Fruit fly (Drosophila melanogaster) whole organism, embryonic: ENCODE measurements around the gene CG4297.

Experiments used
- Awh ChIP-seq: fragments of 200-800 bp; sonication (Bioruptor generic); IDR thresholded peaks from 2 replicates; pipeline ENCODE4, ENCODE4 v1.3.6; 2022; ENCODE audit warnings: missing biosample characterization, missing genetic modification characterization
- BtbVII ChIP-seq: fragments of 200-800 bp; sonication (Bioruptor generic); optimal IDR thresholded peaks from 3 replicates; lab custom pipeline; 2017; ENCODE audit warnings: missing biosample characterization, mild to moderate bottlenecking, missing genetic modification characterization
- CG10366 ChIP-seq: fragments of 200-800 bp; sonication (Bioruptor generic); IDR thresholded peaks from 2 replicates; pipeline ENCODE4 v1.3.6; 2022; ENCODE audit warnings: missing biosample characterization, missing genetic modification characterization
- CG10543 ChIP-seq: fragments of 200-800 bp; sonication (Bioruptor generic); optimal IDR thresholded peaks from 3 replicates; lab custom pipeline; 2017; ENCODE audit warnings: missing biosample characterization, mild to moderate bottlenecking, missing genetic modification characterization, moderate library complexity
- CG12744 ChIP-seq: fragments of 200-800 bp; sonication (Bioruptor generic); optimal IDR thresholded peaks from 2 replicates; lab custom pipeline; 2016; ENCODE audit warnings: missing biosample characterization, missing genetic modification characterization
- CG14050 ChIP-seq: fragments of 200-800 bp; sonication (Bioruptor generic); IDR thresholded peaks from 3 replicates; pipeline ENCODE4 v1.3.6; 2022; ENCODE audit warnings: missing biosample characterization, missing genetic modification characterization
- CG16779 ChIP-seq: fragments of 200-800 bp; sonication (Bioruptor generic); IDR thresholded peaks from 2 replicates; pipeline ENCODE4 v1.3.6; 2022; ENCODE audit warnings: missing biosample characterization, missing genetic modification characterization
- CG17359 ChIP-seq: fragments of 200-800 bp; sonication (Bioruptor generic); optimal IDR thresholded peaks from 3 replicates; lab custom pipeline; 2018; ENCODE audit warnings: missing biosample characterization, mild to moderate bottlenecking, missing genetic modification characterization, moderate library complexity
- CG17385 ChIP-seq: fragments of 200-800 bp; sonication (Bioruptor generic); optimal IDR thresholded peaks from 3 replicates; lab custom pipeline; 2018; ENCODE audit warnings: missing biosample characterization, mild to moderate bottlenecking, missing genetic modification characterization
- CG18476 ChIP-seq: fragments of 200-800 bp; sonication (Bioruptor generic); optimal IDR thresholded peaks from 2 replicates; lab custom pipeline; 2016; ENCODE audit warnings: missing biosample characterization, mild to moderate bottlenecking, missing genetic modification characterization
- CG2202 ChIP-seq: fragments of 200-800 bp; sonication (Bioruptor generic); optimal IDR thresholded peaks from 2 replicates; lab custom pipeline; 2018; ENCODE audit warnings: missing biosample characterization, mild to moderate bottlenecking, missing genetic modification characterization
- CG30020 ChIP-seq: fragments of 200-800 bp; optimal IDR thresholded peaks from 2 replicates; lab custom pipeline; 2019; ENCODE audit warnings: missing biosample characterization, mild to moderate bottlenecking, missing genetic modification characterization, moderate library complexity
- CG30431 ChIP-seq: fragments of 200-800 bp; sonication (Bioruptor generic); optimal IDR thresholded peaks from 2 replicates; lab custom pipeline; 2017; ENCODE audit warnings: missing biosample characterization, missing genetic modification characterization
- CG31365 ChIP-seq: fragments of 200-800 bp; sonication (Bioruptor generic); optimal IDR thresholded peaks from 2 replicates; lab custom pipeline; 2018; ENCODE audit warnings: missing biosample characterization, mild to moderate bottlenecking, missing genetic modification characterization
- CG32767 ChIP-seq: fragments of 200-800 bp; sonication (Bioruptor generic); IDR thresholded peaks from 2 replicates; pipeline ENCODE4 v1.3.6; 2022; ENCODE audit warnings: missing biosample characterization, missing genetic modification characterization
- CG3726 ChIP-seq: fragments of 200-800 bp; sonication (Bioruptor generic); IDR thresholded peaks from 3 replicates; pipeline ENCODE4, ENCODE4 v1.3.6; 2022; ENCODE audit warnings: missing biosample characterization, missing genetic modification characterization
- CG6689 ChIP-seq: fragments of 200-800 bp; sonication (Bioruptor generic); IDR thresholded peaks from 2 replicates; pipeline ENCODE4 v1.3.6; 2022; ENCODE audit warnings: missing biosample characterization, missing genetic modification characterization
- CoRest ChIP-seq: fragments of 200-800 bp; sonication (Bioruptor generic); optimal IDR thresholded peaks from 3 replicates; lab custom pipeline; 2018; ENCODE audit warnings: missing biosample characterization, mild to moderate bottlenecking, missing genetic modification characterization, moderate library complexity
- D19A ChIP-seq: fragments of 200-800 bp; optimal IDR thresholded peaks from 3 replicates; lab custom pipeline; 2019; ENCODE audit warnings: missing biosample characterization, mild to moderate bottlenecking, missing genetic modification characterization, moderate library complexity
- Dek ChIP-seq: fragments of 200-800 bp; sonication (Bioruptor generic); optimal IDR thresholded peaks from 3 replicates; lab custom pipeline; 2019; ENCODE audit warnings: missing biosample characterization, mild to moderate bottlenecking, missing genetic modification characterization, moderate library complexity
- Dip2 ChIP-seq: fragments of 200-800 bp; sonication (Bioruptor generic); IDR thresholded peaks from 2 replicates; pipeline ENCODE4 v1.3.6; 2022; ENCODE audit warnings: missing biosample characterization, missing genetic modification characterization
- Doc2 ChIP-seq: fragments of 200-800 bp; sonication (Bioruptor generic); IDR thresholded peaks from 2 replicates; pipeline ENCODE4 v1.3.6; 2022; ENCODE audit warnings: missing biosample characterization, missing genetic modification characterization
- E2f2 ChIP-seq: fragments of 200-800 bp; sonication (Bioruptor generic); IDR thresholded peaks from 2 replicates; pipeline ENCODE4 v1.3.6; 2022; ENCODE audit warnings: missing biosample characterization, missing genetic modification characterization
- H15 ChIP-seq: fragments of 200-800 bp; sonication (Bioruptor generic); IDR thresholded peaks from 3 replicates; pipeline ENCODE4 v1.3.6; 2022; ENCODE audit warnings: missing biosample characterization, missing genetic modification characterization
- Hand ChIP-seq: fragments of 200-800 bp; sonication (Bioruptor generic); optimal IDR thresholded peaks from 2 replicates; lab custom pipeline; 2017; ENCODE audit warnings: mild to moderate bottlenecking, missing biosample characterization, missing genetic modification reagents, missing genetic modification characterization
- Hr78 ChIP-seq, 2 experiments: fragments of 200-800 bp in 1 of 2; fragments of >200 bp in 1 of 2; sonication (Bioruptor generic) in 1 of 2; optimal IDR thresholded peaks; 2 replicates each; lab custom pipeline; 2017 to 2019; ENCODE audit warnings: missing biosample characterization in 2 of 2, missing genetic modification characterization in 2 of 2, mild to moderate bottlenecking in 1 of 2, moderate library complexity in 1 of 2
- Lpt ChIP-seq: fragments of >200 bp; optimal IDR thresholded peaks from 2 replicates; lab custom pipeline; 2018; ENCODE audit warnings: missing biosample characterization, missing genetic modification characterization
- NK7.1 ChIP-seq: fragments of 200-800 bp; sonication (Bioruptor generic); optimal IDR thresholded peaks from 3 replicates; lab custom pipeline; 2016; ENCODE audit warnings: missing biosample characterization, missing genetic modification characterization
- NfI ChIP-seq: fragments of 200-800 bp; sonication (Bioruptor generic); optimal IDR thresholded peaks from 3 replicates; lab custom pipeline; 2018; ENCODE audit warnings: missing biosample characterization, mild to moderate bottlenecking, missing genetic modification characterization, moderate library complexity
- Sin3A ChIP-seq: fragments of >200 bp; optimal IDR thresholded peaks from 2 replicates; lab custom pipeline; 2018
- al ChIP-seq: fragments of 200-800 bp; sonication (Bioruptor generic); IDR thresholded peaks from 2 replicates; pipeline ENCODE4 v1.3.6; 2022; ENCODE audit warnings: missing biosample characterization, missing genetic modification characterization
- amos ChIP-seq: fragments of 200-800 bp; sonication (Bioruptor generic); IDR thresholded peaks from 2 replicates; pipeline ENCODE4 v1.3.6; 2022; ENCODE audit warnings: missing biosample characterization, missing genetic modification characterization; ENCODE audit not compliant: partially characterized antibody
- ap ChIP-seq: fragments of 200-800 bp; sonication (Bioruptor generic); IDR thresholded peaks from 2 replicates; pipeline ENCODE4 v1.3.6; 2022; ENCODE audit warnings: missing biosample characterization, missing genetic modification characterization
- bab2 ChIP-seq: fragments of 200-800 bp; sonication (Bioruptor generic); optimal IDR thresholded peaks from 2 replicates; lab custom pipeline; 2016; ENCODE audit warnings: missing biosample characterization, missing genetic modification characterization
- corto ChIP-seq: fragments of 200-800 bp; sonication (Bioruptor generic); optimal IDR thresholded peaks from 2 replicates; lab custom pipeline; 2016; ENCODE audit warnings: missing biosample characterization, mild to moderate bottlenecking, missing genetic modification characterization, moderate library complexity
- disco-r ChIP-seq: fragments of 200-800 bp; sonication (Bioruptor generic); optimal IDR thresholded peaks from 2 replicates; lab custom pipeline; 2016; ENCODE audit warnings: missing biosample characterization, missing genetic modification characterization
- dm ChIP-seq: fragments of 200-800 bp; sonication (Bioruptor generic); optimal IDR thresholded peaks from 3 replicates; lab custom pipeline; 2016; ENCODE audit warnings: missing biosample characterization, missing genetic modification characterization
- fru ChIP-seq: fragments of >200 bp; optimal IDR thresholded peaks from 2 replicates; lab custom pipeline; 2017
- gce ChIP-seq: fragments of 200-800 bp; sonication (Bioruptor generic); IDR thresholded peaks from 3 replicates; pipeline ENCODE4 v1.3.6; 2022; ENCODE audit warnings: missing biosample characterization, missing genetic modification characterization
- gcm ChIP-seq: fragments of 200-800 bp; sonication (Bioruptor generic); optimal IDR thresholded peaks from 2 replicates; lab custom pipeline; 2019; ENCODE audit warnings: missing biosample characterization, mild to moderate bottlenecking, missing genetic modification characterization, moderate library complexity
- gsb-n ChIP-seq: fragments of 200-800 bp; sonication (Bioruptor generic); optimal IDR thresholded peaks from 3 replicates; lab custom pipeline; 2018; ENCODE audit warnings: missing biosample characterization, mild to moderate bottlenecking, missing genetic modification characterization
- lab ChIP-seq: fragments of 200-800 bp; sonication (Bioruptor generic); optimal IDR thresholded peaks from 3 replicates; lab custom pipeline; 2017; ENCODE audit warnings: missing biosample characterization, missing genetic modification characterization, mild to moderate bottlenecking, moderate library complexity, missing genetic modification reagents
- lola ChIP-seq, 3 experiments: fragments of >200 bp in 2 of 3; fragments of 200-800 bp in 1 of 3; sonication (Bioruptor generic) in 1 of 3; optimal IDR thresholded peaks; 2 replicates each; lab custom pipeline; 2017 to 2019; ENCODE audit warnings: missing biosample characterization in 3 of 3, missing genetic modification characterization in 3 of 3, mild to moderate bottlenecking in 1 of 3, moderate library complexity in 1 of 3
- pan ChIP-seq, 4 experiments: fragments of >200 bp in 3 of 4; fragments of 200-800 bp in 1 of 4; sonication (Bioruptor generic) in 1 of 4; optimal IDR thresholded peaks in 3 of 4; IDR thresholded peaks in 1 of 4; 2 replicates each; pipeline versions ENCODE4 v1.3.6 to Lab custom; 2017 to 2022; ENCODE audit warnings: missing biosample characterization in 2 of 4, missing genetic modification characterization in 2 of 4, mixed read lengths in 1 of 4
- pnt ChIP-seq: fragments of 200-800 bp; sonication (Bioruptor generic); optimal IDR thresholded peaks from 3 replicates; lab custom pipeline; 2016; ENCODE audit warnings: missing biosample characterization, missing genetic modification characterization
- row ChIP-seq: fragments of 200-800 bp; sonication (Bioruptor generic); IDR thresholded peaks from 3 replicates; pipeline ENCODE4 v1.3.6; 2022; ENCODE audit warnings: missing biosample characterization, missing genetic modification characterization
- sr ChIP-seq: fragments of 200-800 bp; sonication (Bioruptor generic); IDR thresholded peaks from 3 replicates; pipeline ENCODE4 v1.3.6; 2022; ENCODE audit warnings: missing biosample characterization, missing genetic modification characterization
- tio ChIP-seq: fragments of 200-800 bp; sonication (Bioruptor generic); optimal IDR thresholded peaks from 2 replicates; lab custom pipeline; 2017; ENCODE audit warnings: missing biosample characterization, missing genetic modification characterization, inconsistent platforms
- unpg ChIP-seq: fragments of 200-800 bp; sonication (Bioruptor generic); optimal IDR thresholded peaks from 3 replicates; lab custom pipeline; 2018; ENCODE audit warnings: missing biosample characterization, mild to moderate bottlenecking, missing genetic modification characterization, moderate library complexity
- zf30C ChIP-seq: fragments of 200-800 bp; sonication (Bioruptor generic); optimal IDR thresholded peaks from 3 replicates; lab custom pipeline; 2018; ENCODE audit warnings: missing biosample characterization, mild to moderate bottlenecking, missing genetic modification characterization

Gene CG4297

DNA sequence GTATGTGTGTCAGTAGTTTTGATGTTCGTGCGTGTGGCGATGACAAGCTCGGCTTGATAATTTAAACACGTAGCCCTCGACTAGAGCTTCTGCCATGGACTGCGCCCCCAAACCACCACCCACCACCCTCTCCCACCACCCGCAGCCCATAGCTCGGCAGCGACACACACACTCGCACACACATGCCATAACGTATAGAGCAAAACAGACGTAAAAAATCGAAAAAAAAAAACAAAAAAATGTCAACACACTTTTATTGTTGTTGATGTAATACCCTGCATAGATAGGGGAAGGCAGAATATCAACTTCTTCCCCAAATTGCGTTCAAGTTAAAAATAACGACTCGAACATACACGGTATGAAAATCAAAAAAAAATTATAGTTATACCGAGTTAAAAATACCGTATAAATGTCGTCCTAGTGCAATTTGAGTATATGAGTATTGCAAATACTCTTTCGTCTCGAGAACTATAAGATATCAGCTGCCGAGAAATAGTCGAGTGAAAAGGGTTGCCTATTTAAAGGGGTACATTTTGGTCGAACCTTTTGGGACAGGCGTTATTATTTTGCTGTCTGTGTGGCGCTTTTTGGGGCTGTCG, 1.6 kb downstream of the CG4297 start (continued):
- TF ChIP-seq CG2202 (tag; lab: Kevin White, UChicago) (no peak), CG6689 (GFP tag; lab: Robert Waterston, UW) (peak; percentile 82), CG10366 (GFP tag; lab: Robert Waterston, UW) (peak; percentile 64), row (GFP tag; lab: Robert Waterston, UW) (peak; percentile 95), CG3726 (GFP tag; lab: Robert Waterston, UW) (peak; percentile 71; the same call in 2 of the 3 replicates), al (GFP tag; lab: Robert Waterston, UW) (peak; percentile 52), Lpt (GFP tag; lab: Kevin White, UChicago) (no peak), gsb-n (tag; lab: Kevin White, UChicago) (peak; percentile 37), E2f2 (GFP tag; lab: Robert Waterston, UW) (peak; percentile 40), CG30020 (tag; lab: Kevin White, UChicago) (no peak), amos (no peak), Dek (tag; lab: Kevin White, UChicago) (peak; percentile 77), lola (GFP tag; optimal IDR thresholded peaks at IDR 0.05; lab: Kevin White, UChicago) (no peak), ap (GFP tag; lab: Robert Waterston, UW) (peak; percentile 64), Hand (GFP tag; lab: Kevin White, UChicago) (peak; percentile 69), dm (GFP tag; lab: Kevin White, UChicago) (peak; percentile 18), Sin3A (lab: Kevin White, UChicago) (no peak), pnt (GFP tag; lab: Kevin White, UChicago) (peak; percentile 81), CoRest (tag; lab: Kevin White, UChicago) (peak; percentile 79), Dip2 (GFP tag; lab: Robert Waterston, UW) (no peak), CG32767 (GFP tag; lab: Robert Waterston, UW) (peak; percentile 68; the same call in 1 of the 2 replicates), CG17359 (tag; lab: Kevin White, UChicago) (peak; percentile 76), Awh (GFP tag; lab: Robert Waterston, UW) (0 out of 2 replicates have a peak, but pooled peaks have one; percentile 36), NfI (peak; percentile 71), CG17385 (peak; percentile 65), NK7.1 (GFP tag; lab: Kevin White, UChicago) (peak; percentile 79), corto (GFP tag; lab: Kevin White, UChicago) (peak; percentile 53), sr (GFP tag; lab: Robert Waterston, UW) (no peak), CG18476 (GFP tag; lab: Kevin White, UChicago) (peak; percentile 52), gce (GFP tag; lab: Robert Waterston, UW) (0 out of 3 replicates have a peak, but pooled peaks have one; percentile 35), CG31365 (tag; lab: Kevin White, UChicago) (peak; percentile 56), Hr78 (GFP tag; optimal IDR thresholded peaks at IDR 0.05; lab: Kevin White, UChicago) (no peak), CG12744 (GFP tag; lab: Kevin White, UChicago) (peak; percentile 74), fru (lab: Kevin White, UChicago) (no peak), CG10543 (GFP tag; lab: Kevin White, UChicago) (peak; percentile 82), unpg (peak; percentile 77), CG16779 (GFP tag; lab: Robert Waterston, UW) (peak; percentile 30; the same call in 1 of the 2 replicates), lab (GFP tag; lab: Kevin White, UChicago) (peak; percentile 87), pan (optimal IDR thresholded peaks at IDR 0.05; lab: Kevin White, UChicago) (no peak), pan (GFP tag; optimal IDR thresholded peaks at IDR 0.05 in 1 of 2, IDR thresholded peaks at IDR 0.05 in 1 of 2) (peak in 1 of 2 experiments; percentile 74), BtbVII (GFP tag; lab: Kevin White, UChicago) (peak; percentile 14), bab2 (peak; percentile 72), Doc2 (GFP tag; lab: Robert Waterston, UW) (no peak), disco-r (GFP tag; lab: Kevin White, UChicago) (peak; percentile 81), CG14050 (GFP tag; lab: Robert Waterston, UW) (peak; percentile 73; the same call in 2 of the 3 replicates), tio (GFP tag; lab: Kevin White, UChicago) (peak; percentile 75), gcm (GFP tag; lab: Kevin White, UChicago) (peak; percentile 28), D19A (tag; lab: Kevin White, UChicago) (peak; percentile 90), H15 (GFP tag; lab: Robert Waterston, UW) (peak; percentile 74), CG30431 (GFP tag; lab: Kevin White, UChicago) (peak; percentile 51), zf30C (GFP tag; lab: Kevin White, UChicago) (no peak)
